Worm (Caenorhabditis elegans): Measurements from ENCODE around the gene K11H12.3.

- TF ChIP-seq ama-1 (optimal IDR thresholded peaks at IDR 0.05) (no peak), snpc-4 (tag; optimal IDR thresholded peaks at IDR 0.05) (peak; percentile 18), unc-62 (GFP tag; optimal IDR thresholded peaks at IDR 0.05) (peak; percentile 76), nhr-11 (tag; optimal IDR thresholded peaks at IDR 0.05) (no peak), nhr-28 (tag; optimal IDR thresholded peaks at IDR 0.05) (no peak), nfya-1 (tag; optimal IDR thresholded peaks at IDR 0.05; ENCODE audit: insufficient read depth) (no peak), R02D3.7 (tag; optimal IDR thresholded peaks at IDR 0.05) (no peak), lin-39 (tag; optimal IDR thresholded peaks at IDR 0.05) (peak; percentile 30), lin-15B (tag; optimal IDR thresholded peaks at IDR 0.05) (no peak), egl-27 (tag; optimal IDR thresholded peaks at IDR 0.05) (peak; percentile 7), elt-3 (tag; optimal IDR thresholded peaks at IDR 0.05) (no peak)
Measured at ce11 chrIV:664122-664521, 9.2 kb downstream of the K11H12.3 start.

All from whole organism, L3 larva.